Fruit fly (Drosophila melanogaster) whole organism, embryonic: ENCODE results near the gene HP1b.

ENCODE experiments used
- CG10267 ChIP-seq: fragments of 200-800 bp; sonication (Bioruptor generic); optimal IDR thresholded peaks from 2 replicates; lab custom pipeline; 2018; ENCODE audit warnings: missing biosample characterization, mild to moderate bottlenecking, missing genetic modification characterization, moderate library complexity
- CG11085 ChIP-seq: fragments of 200-800 bp; sonication (Bioruptor generic); IDR thresholded peaks from 2 replicates; pipeline ENCODE4 v1.3.6; 2022; ENCODE audit warnings: missing biosample characterization, missing genetic modification characterization
- CG11456 ChIP-seq: fragments of 200-800 bp; sonication (Bioruptor generic); IDR thresholded peaks from 3 replicates; pipeline ENCODE4 v1.3.6; 2022; ENCODE audit warnings: missing biosample characterization, missing genetic modification characterization
- CG12219 ChIP-seq: fragments of 200-800 bp; sonication (Bioruptor generic); optimal IDR thresholded peaks from 3 replicates; lab custom pipeline; 2018; ENCODE audit warnings: missing biosample characterization, mild to moderate bottlenecking, missing genetic modification characterization
- CG12391 ChIP-seq: fragments of 200-800 bp; sonication (Bioruptor generic); optimal IDR thresholded peaks from 3 replicates; lab custom pipeline; 2018; ENCODE audit warnings: missing biosample characterization, mild to moderate bottlenecking, missing genetic modification characterization, moderate library complexity
- CG13287 ChIP-seq: fragments of 200-800 bp; sonication (Bioruptor generic); IDR thresholded peaks from 2 replicates; pipeline ENCODE4 v1.3.6; 2022; ENCODE audit warnings: missing biosample characterization, missing genetic modification characterization; ENCODE audit not compliant: partially characterized antibody
- CG13424 ChIP-seq: fragments of 200-800 bp; sonication (Bioruptor generic); optimal IDR thresholded peaks from 2 replicates; lab custom pipeline; 2019; ENCODE audit warnings: missing biosample characterization, mild to moderate bottlenecking, missing genetic modification characterization, moderate library complexity
- CG14441 ChIP-seq: fragments of 200-800 bp; sonication (Bioruptor generic); IDR thresholded peaks from 2 replicates; pipeline ENCODE4 v1.3.6; 2022; ENCODE audit warnings: missing biosample characterization, missing genetic modification characterization
- CG14710 ChIP-seq: fragments of 200-800 bp; sonication (Bioruptor generic); optimal IDR thresholded peaks from 3 replicates; lab custom pipeline; 2019; ENCODE audit warnings: missing biosample characterization, mild to moderate bottlenecking, missing genetic modification characterization, moderate library complexity
- CG17186 ChIP-seq: fragments of 200-800 bp; sonication (Bioruptor generic); optimal IDR thresholded peaks from 3 replicates; lab custom pipeline; 2017; ENCODE audit warnings: missing biosample characterization, missing genetic modification reagents, missing genetic modification characterization
- CG17361 ChIP-seq: fragments of 200-800 bp; sonication (Bioruptor generic); IDR thresholded peaks from 3 replicates; pipeline ENCODE4 v1.3.6; 2022; ENCODE audit warnings: missing biosample characterization, missing genetic modification characterization
- CG18262 ChIP-seq: fragments of 200-800 bp; optimal IDR thresholded peaks from 3 replicates; lab custom pipeline; 2019; ENCODE audit warnings: missing biosample characterization, mild to moderate bottlenecking, missing genetic modification characterization, moderate library complexity
- CG2120 ChIP-seq: fragments of 200-800 bp; sonication (Bioruptor generic); optimal IDR thresholded peaks from 3 replicates; lab custom pipeline; 2016; ENCODE audit warnings: missing biosample characterization, missing genetic modification characterization
- CG2202 ChIP-seq: fragments of 200-800 bp; sonication (Bioruptor generic); optimal IDR thresholded peaks from 2 replicates; lab custom pipeline; 2018; ENCODE audit warnings: missing biosample characterization, mild to moderate bottlenecking, missing genetic modification characterization
- CG31441 ChIP-seq: fragments of 200-800 bp; sonication (Bioruptor generic); IDR thresholded peaks from 2 replicates; pipeline ENCODE4 v1.3.6; 2022; ENCODE audit warnings: missing biosample characterization, missing genetic modification characterization
- CG33213 ChIP-seq: fragments of 200-800 bp; sonication (Bioruptor generic); optimal IDR thresholded peaks from 3 replicates; lab custom pipeline; 2016; ENCODE audit warnings: missing biosample characterization, missing genetic modification characterization
- CG6791 ChIP-seq: fragments of 200-800 bp; sonication (Bioruptor generic); IDR thresholded peaks from 3 replicates; pipeline ENCODE4 v1.3.6; 2022; ENCODE audit warnings: missing biosample characterization, missing genetic modification characterization; ENCODE audit not compliant: partially characterized antibody
- CG7556 ChIP-seq: fragments of 200-800 bp; sonication (Bioruptor generic); optimal IDR thresholded peaks from 2 replicates; lab custom pipeline; 2017; ENCODE audit warnings: missing biosample characterization, mild to moderate bottlenecking, missing genetic modification characterization
- CG9437 ChIP-seq: fragments of 200-800 bp; sonication (Bioruptor generic); optimal IDR thresholded peaks from 2 replicates; lab custom pipeline; 2018; ENCODE audit warnings: missing biosample characterization, mild to moderate bottlenecking, missing genetic modification characterization
- Dip3 ChIP-seq: fragments of 200-800 bp; sonication (Bioruptor generic); optimal IDR thresholded peaks from 3 replicates; lab custom pipeline; 2016; ENCODE audit warnings: missing biosample characterization, missing genetic modification characterization
- HHEX ChIP-seq: fragments of 200-800 bp; sonication (Bioruptor generic); optimal IDR thresholded peaks from 3 replicates; lab custom pipeline; 2017; ENCODE audit warnings: missing biosample characterization, mild to moderate bottlenecking, missing genetic modification characterization, missing genetic modification reagents
- HLH54F ChIP-seq: fragments of 200-800 bp; sonication (Bioruptor generic); optimal IDR thresholded peaks from 3 replicates; lab custom pipeline; 2016; ENCODE audit warnings: missing biosample characterization, missing genetic modification characterization
- Hmr ChIP-seq: fragments of 200-800 bp; sonication (Bioruptor generic); optimal IDR thresholded peaks from 3 replicates; lab custom pipeline; 2017; ENCODE audit warnings: mild to moderate bottlenecking, missing biosample characterization, missing genetic modification reagents, missing genetic modification characterization
- Lim3 ChIP-seq: fragments of 200-800 bp; sonication (Bioruptor generic); IDR thresholded peaks from 2 replicates; pipeline ENCODE4 v1.3.6; 2022; ENCODE audit warnings: missing biosample characterization, missing genetic modification characterization
- Med ChIP-seq: fragments of 200-800 bp; sonication (Bioruptor generic); peaks from one replicate; lab custom pipeline; 2016; ENCODE audit warnings: missing biosample characterization, missing genetic modification characterization, mild to moderate bottlenecking, inconsistent platforms, moderate library complexity
- Myb ChIP-seq: fragments of 200-800 bp; sonication (Bioruptor generic); optimal IDR thresholded peaks from 2 replicates; lab custom pipeline; 2016; ENCODE audit warnings: missing biosample characterization, missing genetic modification characterization
- Optix ChIP-seq: fragments of 200-800 bp; sonication (Bioruptor generic); IDR thresholded peaks from 3 replicates; pipeline ENCODE4 v1.3.6; 2022; ENCODE audit warnings: missing biosample characterization, missing genetic modification characterization
- Sox100B ChIP-seq: fragments of 200-800 bp; sonication (Bioruptor generic); optimal IDR thresholded peaks from 3 replicates; lab custom pipeline; 2018; ENCODE audit warnings: missing biosample characterization, mild to moderate bottlenecking, missing genetic modification characterization
- Sox102F ChIP-seq: fragments of 200-800 bp; sonication (Bioruptor generic); optimal IDR thresholded peaks from 2 replicates; lab custom pipeline; 2018; ENCODE audit warnings: missing biosample characterization, mild to moderate bottlenecking, missing genetic modification characterization, moderate library complexity
- Ssrp ChIP-seq: fragments of 200-800 bp; sonication (Bioruptor generic); optimal IDR thresholded peaks from 2 replicates; lab custom pipeline; 2018; ENCODE audit warnings: missing biosample characterization, mild to moderate bottlenecking, missing genetic modification characterization, moderate library complexity
- TFAM ChIP-seq: fragments of 200-800 bp; sonication (Bioruptor generic); optimal IDR thresholded peaks from 2 replicates; lab custom pipeline; 2017; ENCODE audit warnings: missing biosample characterization, missing genetic modification characterization, inconsistent platforms
- Tbp ChIP-seq: fragments of >200 bp; optimal IDR thresholded peaks from 2 replicates; lab custom pipeline; 2018; ENCODE audit warnings: missing biosample characterization, missing genetic modification characterization
- ase ChIP-seq: fragments of 200-800 bp; sonication (Bioruptor generic); IDR thresholded peaks from 3 replicates; pipeline ENCODE4 v1.3.6; 2022; ENCODE audit warnings: missing biosample characterization, missing genetic modification characterization
- chinmo ChIP-seq: fragments of 200-800 bp; sonication (Bioruptor generic); IDR thresholded peaks from 4 replicates; pipeline ENCODE4 v1.3.6; 2022; ENCODE audit warnings: missing biosample characterization, missing genetic modification characterization; ENCODE audit not compliant: partially characterized antibody
- crp ChIP-seq, 2 experiments: fragments of 200-800 bp; sonication (Bioruptor generic); optimal IDR thresholded peaks; 2 replicates in 1 of 2; 3 replicates in 1 of 2; lab custom pipeline; 2017; ENCODE audit warnings: missing biosample characterization in 2 of 2, missing genetic modification characterization in 2 of 2, mild to moderate bottlenecking in 1 of 2, moderate library complexity in 1 of 2
- dmrt99B ChIP-seq: fragments of 200-800 bp; sonication (Bioruptor generic); optimal IDR thresholded peaks from 2 replicates; lab custom pipeline; 2018; ENCODE audit warnings: missing biosample characterization, mild to moderate bottlenecking, missing genetic modification characterization, moderate library complexity
- esg ChIP-seq: fragments of 200-800 bp; sonication (Bioruptor generic); conservative IDR thresholded peaks from 2 replicates; pipeline ENCODE4 v1.3.6; 2022; ENCODE audit warnings: missing biosample characterization, missing genetic modification characterization
- gsb ChIP-seq: fragments of 200-800 bp; sonication (Bioruptor generic); IDR thresholded peaks from 2 replicates; pipeline ENCODE4 v1.3.6; 2022; ENCODE audit warnings: missing biosample characterization, missing genetic modification characterization
- hkb ChIP-seq, 2 experiments: fragments of 200-800 bp in 1 of 2; fragments of >200 bp in 1 of 2; sonication (Bioruptor generic) in 1 of 2; IDR thresholded peaks in 1 of 2; optimal IDR thresholded peaks in 1 of 2; 2 replicates each; pipeline versions ENCODE4 v1.3.6 to Lab custom; 2017 to 2022; ENCODE audit warnings: missing biosample characterization in 1 of 2, missing genetic modification characterization in 1 of 2
- klu ChIP-seq: fragments of 200-800 bp; sonication (Bioruptor generic); IDR thresholded peaks from 2 replicates; pipeline ENCODE4 v1.3.6; 2022; ENCODE audit warnings: missing biosample characterization, missing genetic modification characterization
- luna ChIP-seq: fragments of 200-800 bp; sonication (Bioruptor generic); optimal IDR thresholded peaks from 2 replicates; lab custom pipeline; 2016; ENCODE audit warnings: missing biosample characterization, missing genetic modification characterization
- nom ChIP-seq: fragments of 200-800 bp; sonication (Bioruptor generic); optimal IDR thresholded peaks from 2 replicates; lab custom pipeline; 2017; ENCODE audit warnings: missing biosample characterization, missing genetic modification characterization, mild to moderate bottlenecking, moderate library complexity, missing genetic modification reagents
- pan ChIP-seq, 4 experiments: fragments of >200 bp in 3 of 4; fragments of 200-800 bp in 1 of 4; sonication (Bioruptor generic) in 1 of 4; optimal IDR thresholded peaks in 3 of 4; IDR thresholded peaks in 1 of 4; 2 replicates each; pipeline versions ENCODE4 v1.3.6 to Lab custom; 2017 to 2022; ENCODE audit warnings: missing biosample characterization in 2 of 4, missing genetic modification characterization in 2 of 4, mixed read lengths in 1 of 4
- peb ChIP-seq: fragments of 200-800 bp; sonication (Bioruptor generic); IDR thresholded peaks from 2 replicates; pipeline ENCODE4 v1.3.6; 2022; ENCODE audit warnings: missing biosample characterization, missing genetic modification characterization
- salm ChIP-seq: fragments of 200-800 bp; sonication (Bioruptor generic); optimal IDR thresholded peaks from 2 replicates; lab custom pipeline; 2018; ENCODE audit warnings: missing biosample characterization, mild to moderate bottlenecking, missing genetic modification characterization
- tin ChIP-seq: fragments of 200-800 bp; sonication (Bioruptor generic); optimal IDR thresholded peaks from 3 replicates; lab custom pipeline; 2016; ENCODE audit warnings: missing biosample characterization, missing genetic modification characterization
- ttk ChIP-seq: fragments of 200-800 bp; sonication (Bioruptor generic); IDR thresholded peaks from 2 replicates; pipeline ENCODE4 v2.1.2; 2022; ENCODE audit warnings: missing biosample characterization, missing genetic modification characterization
- unpg ChIP-seq: fragments of 200-800 bp; sonication (Bioruptor generic); optimal IDR thresholded peaks from 3 replicates; lab custom pipeline; 2018; ENCODE audit warnings: missing biosample characterization, mild to moderate bottlenecking, missing genetic modification characterization, moderate library complexity
- zfh1 ChIP-seq: fragments of 200-800 bp; sonication (Bioruptor generic); IDR thresholded peaks from 3 replicates; pipeline ENCODE4 v1.3.6; 2022; ENCODE audit warnings: missing biosample characterization, missing genetic modification characterization

Gene HP1b

dm6 chrX:9062665-9063064, 18.2 kb upstream of the HP1b start (continued):
- TF ChIP-seq TFAM (GFP tag; lab: Kevin White, UChicago) (no peak), CG6791 (GFP tag; lab: Robert Waterston, UW) (no peak), CG12219 (GFP tag; lab: Kevin White, UChicago) (no peak), CG31441 (GFP tag; lab: Robert Waterston, UW) (0 out of 2 replicates have a peak, but pooled peaks have one; percentile 27), dmrt99B (tag; lab: Kevin White, UChicago) (peak; percentile 41), zfh1 (GFP tag; lab: Robert Waterston, UW) (0 out of 3 replicates have a peak, but pooled peaks have one; percentile 18), CG11085 (GFP tag; lab: Robert Waterston, UW) (0 out of 2 replicates have a peak, but pooled peaks have one; percentile 33), HLH54F (GFP tag; lab: Kevin White, UChicago) (no peak), crp (GFP tag; optimal IDR thresholded peaks at IDR 0.05; lab: Kevin White, UChicago) (no peak), tin (GFP tag; lab: Kevin White, UChicago) (no peak), ase (no peak), unpg (peak; percentile 33), CG9437 (GFP tag; lab: Kevin White, UChicago) (no peak), CG12391 (tag; lab: Kevin White, UChicago) (peak; percentile 7), CG14710 (no peak), HHEX (GFP tag; lab: Kevin White, UChicago) (no peak), CG17361 (0 out of 3 replicates have a peak, but pooled peaks have one; percentile 10), Lim3 (GFP tag; lab: Robert Waterston, UW) (no peak), ttk (GFP tag; lab: Robert Waterston, UW) (0 out of 2 replicates have a peak, but pooled peaks have one; percentile 7), salm (tag; lab: Kevin White, UChicago) (no peak), Optix (GFP tag; lab: Robert Waterston, UW) (0 out of 3 replicates have a peak, but pooled peaks have one; percentile 24), CG18262 (tag; lab: Kevin White, UChicago) (peak; percentile 23), esg (GFP tag; lab: Robert Waterston, UW) (peak; percentile 26; the same call in 1 of the 2 replicates), hkb (optimal IDR thresholded peaks at IDR 0.05; lab: Kevin White, UChicago) (no peak), hkb (GFP tag; IDR thresholded peaks at IDR 0.05; lab: Robert Waterston, UW) (peak; percentile 36), gsb (GFP tag; lab: Robert Waterston, UW) (0 out of 2 replicates have a peak, but pooled peaks have one; percentile 5), CG33213 (no peak), nom (GFP tag; lab: Kevin White, UChicago) (no peak), luna (GFP tag; lab: Kevin White, UChicago) (no peak), CG14441 (0 out of 2 replicates have a peak, but pooled peaks have one; percentile 25), Myb (no peak), Dip3 (no peak), Tbp (GFP tag; lab: Kevin White, UChicago) (no peak), Sox102F (GFP tag; lab: Kevin White, UChicago) (peak; percentile 52), Med (GFP tag; lab: Kevin White, UChicago) (peak; percentile 66), CG11456 (peak; percentile 50; the same call in 1 of the 3 replicates), Ssrp (tag; lab: Kevin White, UChicago) (peak; percentile 14), klu (GFP tag; lab: Robert Waterston, UW) (0 out of 2 replicates have a peak, but pooled peaks have one; percentile 11), peb (GFP tag; lab: Robert Waterston, UW) (no peak), CG13424 (tag; lab: Kevin White, UChicago) (peak; percentile 21), CG13287 (GFP tag; lab: Robert Waterston, UW) (no peak), CG17186 (GFP tag; lab: Kevin White, UChicago) (no peak), Hmr (GFP tag; lab: Kevin White, UChicago) (peak; percentile 3), Sox100B (GFP tag; lab: Kevin White, UChicago) (no peak), CG7556 (GFP tag; lab: Kevin White, UChicago) (no peak), CG2120 (GFP tag; lab: Kevin White, UChicago) (peak; percentile 15), CG2202 (tag; lab: Kevin White, UChicago) (no peak), pan (optimal IDR thresholded peaks at IDR 0.05; lab: Kevin White, UChicago) (no peak), pan (GFP tag; optimal IDR thresholded peaks at IDR 0.05 in 1 of 2, IDR thresholded peaks at IDR 0.05 in 1 of 2) (peak in 1 of 2 experiments; percentile 31), chinmo (no peak), CG10267 (tag; lab: Kevin White, UChicago) (no peak)
